Fruit fly (Drosophila melanogaster) whole organism: ENCODE measurements around the gene Ncc69.

Experiments
- CG8478 ChIP-seq: fragments of >200 bp; optimal IDR thresholded peaks from 2 replicates; lab custom pipeline; 2018; ENCODE audit warnings: inconsistent platforms
- EcR ChIP-seq, 2 experiments: fragments of >200 bp; optimal IDR thresholded peaks; 2 replicates each; lab custom pipeline; 2017; ENCODE audit warnings: missing biosample characterization in 2 of 2, missing genetic modification characterization in 2 of 2, missing genetic modification reagents in 2 of 2
- pan ChIP-seq: fragments of >200 bp; optimal IDR thresholded peaks from 2 replicates; lab custom pipeline; 2017
- psq ChIP-seq: fragments of >200 bp; optimal IDR thresholded peaks from 2 replicates; lab custom pipeline; 2017

DNA sequence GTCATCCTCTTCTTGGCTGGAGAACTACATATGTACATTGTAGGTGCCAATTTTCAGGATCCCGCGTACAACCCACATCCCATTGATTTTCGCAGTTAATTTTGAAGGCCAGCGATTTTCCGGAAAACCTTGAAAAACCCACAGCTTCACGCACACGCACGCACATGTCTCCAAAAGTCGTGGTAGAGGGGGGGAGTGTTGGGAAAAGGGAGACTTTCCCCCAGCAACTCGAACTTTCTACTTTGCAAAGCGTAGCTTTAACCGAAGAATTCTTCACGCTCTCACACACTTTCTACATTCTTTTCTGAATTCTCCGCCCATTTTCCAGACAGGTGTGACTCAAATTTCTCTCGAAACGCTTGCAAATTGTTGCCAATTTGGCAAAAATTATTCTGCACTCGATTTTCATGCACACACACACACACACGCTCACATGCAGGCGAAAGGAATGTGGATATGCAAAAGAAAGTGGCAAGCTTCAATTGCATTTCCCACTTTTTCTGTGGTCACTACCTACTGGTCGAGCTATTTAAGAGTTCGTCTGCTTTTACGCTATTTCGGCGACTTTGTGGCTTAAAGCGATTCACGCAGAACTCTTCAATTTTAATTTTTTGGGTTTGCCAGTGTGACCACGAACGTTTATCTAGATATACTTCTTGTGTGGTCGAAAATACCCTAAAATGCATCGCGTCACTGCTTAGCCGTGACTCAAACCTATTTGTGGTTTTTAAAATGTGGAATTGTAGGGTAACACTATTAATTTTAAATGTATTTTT lies 23.1 kb upstream of the Ncc69 start, which contains the start of gene SCaMC:
- TF ChIP-seq psq (lab: Kevin White, UChicago): no peak
- no peak for TF ChIP-seq EcR (GFP tag; optimal IDR thresholded peaks at IDR 0.05; lab: Kevin White, UChicago)
- TF ChIP-seq CG8478 (lab: Kevin White, UChicago): no peak
- TF ChIP-seq pan: no peak
